Worm (Caenorhabditis elegans) whole organism, L4/young adult: ENCODE data around the gene F46C8.1.

ENCODE experiments used
- W03F9.2 ChIP-seq: fragments of 150-350 bp; optimal IDR thresholded peaks from 2 replicates; lab custom pipeline; 2014; ENCODE audit warnings: missing biosample characterization, missing genetic modification characterization
- dao-5 ChIP-seq: sonication (generic microtip); optimal IDR thresholded peaks from 2 replicates; lab custom pipeline; 2016; ENCODE audit warnings: missing genotype, missing genetic modification characterization, moderate library complexity, missing compliant biosample characterization
- him-1 ChIP-seq: sonication (generic microtip); optimal IDR thresholded peaks from 2 replicates; lab custom pipeline; 2016; ENCODE audit warnings: missing genotype, missing genetic modification reagents, missing genetic modification characterization, missing compliant biosample characterization

- TF ChIP-seq him-1 (tag; lab: Kevin White, UChicago) (no peak), dao-5 (tag; lab: Kevin White, UChicago) (no peak), W03F9.2 (tag; lab: Kevin White, UChicago) (no peak)
Observed at ce11 chrX:7558928-7559455, 10.7 kb downstream of the F46C8.1 start, which contains the start of the genes PDB1.1 and F08C6.5.
